Comparison of ENCODE assay signal across 3 fruit fly cellular contexts in genomic region chr3R:18067930-18068329, dm6.
TF ChIP-seq lines count a peak whose summit lies in the region.

No protein-coding gene starts in this region.

- TF ChIP-seq CTCF in whole organism, embryonic (GFP tag; optimal IDR thresholded peaks at IDR 0.05; lab: Kevin White, UChicago): no peak

TF ChIP-seq in whole organism, embryonic, 481 proteins besides CTCF, POLR2A, EP300 and RAD21:
- TF ChIP-seq CG10274 (GFP tag; optimal IDR thresholded peaks at IDR 0.05; lab: Kevin White, UChicago) (peak; percentile 30), Ravus (GFP tag; IDR thresholded peaks at IDR 0.05; lab: Robert Waterston, UW) (no peak)

TF ChIP-seq in whole organism, prepupa, 60 proteins besides CTCF, POLR2A, EP300 and RAD21:
- peak; percentile 43 for TF ChIP-seq acj6 (GFP tag; optimal IDR thresholded peaks at IDR 0.05; lab: Kevin White, UChicago)
- TF ChIP-seq svp (GFP tag; lab: Kevin White, UChicago): peak; percentile 60
- no peak for TF ChIP-seq CG8632 (GFP tag; optimal IDR thresholded peaks at IDR 0.05; lab: Kevin White, UChicago)
- TF ChIP-seq CG34406 (GFP tag; optimal IDR thresholded peaks at IDR 0.05; lab: Kevin White, UChicago): peak; percentile 14
- TF ChIP-seq lz (GFP tag; optimal IDR thresholded peaks at IDR 0.05; lab: Kevin White, UChicago): peak; percentile 25
- peak; percentile 79 for TF ChIP-seq Eip78C (GFP tag; lab: Kevin White, UChicago)
- TF ChIP-seq achi (GFP tag; optimal IDR thresholded peaks at IDR 0.05; lab: Kevin White, UChicago): peak; percentile 17
- TF ChIP-seq Hr39 (GFP tag; optimal IDR thresholded peaks at IDR 0.05; lab: Kevin White, UChicago): peak; percentile 23
- TF ChIP-seq CG32006 (GFP tag; optimal IDR thresholded peaks at IDR 0.05; lab: Kevin White, UChicago): peak; percentile 32
- no peak for TF ChIP-seq dsx (GFP tag; optimal IDR thresholded peaks at IDR 0.05; lab: Kevin White, UChicago; ENCODE audit: poor library complexity, severe bottlenecking)
- TF ChIP-seq CG10669 (GFP tag; optimal IDR thresholded peaks at IDR 0.05; lab: Kevin White, UChicago): no peak
- no peak for TF ChIP-seq CG6276 (GFP tag; optimal IDR thresholded peaks at IDR 0.05; lab: Kevin White, UChicago)
- TF ChIP-seq esn (GFP tag; optimal IDR thresholded peaks at IDR 0.05; lab: Kevin White, UChicago): peak; percentile 35
- TF ChIP-seq Eip75B (GFP tag; optimal IDR thresholded peaks at IDR 0.05; lab: Kevin White, UChicago): peak; percentile 26
- TF ChIP-seq pdm3 (GFP tag; optimal IDR thresholded peaks at IDR 0.05; lab: Kevin White, UChicago): peak; percentile 8
- TF ChIP-seq Lpt (GFP tag; optimal IDR thresholded peaks at IDR 0.05; lab: Kevin White, UChicago): no peak
- peak; percentile 40 for TF ChIP-seq CG10631 (GFP tag; optimal IDR thresholded peaks at IDR 0.05; lab: Kevin White, UChicago)
- peak; percentile 23 for TF ChIP-seq Smox (GFP tag; optimal IDR thresholded peaks at IDR 0.05; lab: Kevin White, UChicago)
- TF ChIP-seq CG31627 (GFP tag; optimal IDR thresholded peaks at IDR 0.05; lab: Kevin White, UChicago): no peak
- TF ChIP-seq OdsH (GFP tag; optimal IDR thresholded peaks at IDR 0.05; lab: Kevin White, UChicago): peak; percentile 12
- no peak for TF ChIP-seq vri (GFP tag; optimal IDR thresholded peaks at IDR 0.05; lab: Kevin White, UChicago)
- no peak for TF ChIP-seq CG9139 (GFP tag; optimal IDR thresholded peaks at IDR 0.05; lab: Kevin White, UChicago)
- no peak for TF ChIP-seq CG6854 (GFP tag; optimal IDR thresholded peaks at IDR 0.05; lab: Kevin White, UChicago)
- peak; percentile 6 for TF ChIP-seq fd59A (GFP tag; optimal IDR thresholded peaks at IDR 0.05; lab: Kevin White, UChicago)
- TF ChIP-seq Met (GFP tag; optimal IDR thresholded peaks at IDR 0.05; lab: Kevin White, UChicago): peak; percentile 31

TF ChIP-seq in whole organism, pupa, 21 proteins besides CTCF, POLR2A, EP300 and RAD21:
- TF ChIP-seq gl (tag; optimal IDR thresholded peaks at IDR 0.05; lab: Kevin White, UChicago): no peak
- TF ChIP-seq CG8301 (tag; optimal IDR thresholded peaks at IDR 0.05; lab: Kevin White, UChicago): no peak
- peak; percentile 26 for TF ChIP-seq CG8159 (tag; optimal IDR thresholded peaks at IDR 0.05; lab: Kevin White, UChicago)
- no peak for TF ChIP-seq CG4496 (GFP tag; IDR thresholded peaks at IDR 0.05; lab: Robert Waterston, UW)
- TF ChIP-seq CG14655 (GFP tag; optimal IDR thresholded peaks at IDR 0.05; lab: Kevin White, UChicago): peak; percentile 25
- no peak for TF ChIP-seq CG10348 (GFP tag; IDR thresholded peaks at IDR 0.05; lab: Robert Waterston, UW)
- peak; percentile 9 for TF ChIP-seq CG9948 (tag; optimal IDR thresholded peaks at IDR 0.05; lab: Kevin White, UChicago)
- TF ChIP-seq CG15710 (tag; optimal IDR thresholded peaks at IDR 0.05; lab: Kevin White, UChicago): peak; percentile 6
- TF ChIP-seq CG34367 (tag; optimal IDR thresholded peaks at IDR 0.05; lab: Kevin White, UChicago): no peak
- no peak for TF ChIP-seq rn (GFP tag; IDR thresholded peaks at IDR 0.05; lab: Robert Waterston, UW)

Comparison
In these comparisons a context has a peak if more than half of its experiments do, and no peak if none do; other contexts are left out.
1. Of the 7 proteins assayed by ChIP-seq in both whole organism, embryonic and whole organism, prepupa: peak only in whole organism, embryonic: none; only in whole organism, prepupa: Hr39; in both: none; in neither: 6.